Fruit fly (Drosophila melanogaster) whole organism, prepupa: ENCODE data around the gene GABA-B-R3.
A peak's percentile ranks its signal among the peaks of the same experiment; 100 is the strongest.

Experiments used
- CG31627 ChIP-seq: fragments of 200-800 bp; sonication (Bioruptor generic); optimal IDR thresholded peaks from 3 replicates; lab custom pipeline; 2016; ENCODE audit warnings: missing biosample characterization, missing genetic modification characterization
- CG6163 ChIP-seq: fragments of 200-800 bp; sonication (Bioruptor generic); IDR thresholded peaks from 3 replicates; pipeline ENCODE4 v1.3.6; 2022; ENCODE audit warnings: missing biosample characterization, missing genetic modification characterization
- Eip75B ChIP-seq: fragments of 200-800 bp; sonication (Bioruptor generic); optimal IDR thresholded peaks from 3 replicates; lab custom pipeline; 2016; ENCODE audit warnings: missing biosample characterization, missing genetic modification characterization
- Ets96B ChIP-seq: fragments of 200-800 bp; optimal IDR thresholded peaks from 2 replicates; lab custom pipeline; 2019; ENCODE audit warnings: missing biosample characterization, mild to moderate bottlenecking, missing genetic modification characterization, moderate library complexity
- Hr39 ChIP-seq: fragments of 200-800 bp; sonication (Bioruptor generic); optimal IDR thresholded peaks from 2 replicates; lab custom pipeline; 2016; ENCODE audit warnings: missing biosample characterization, missing genetic modification characterization
- fd85E ChIP-seq: fragments of 200-800 bp; sonication (Bioruptor generic); optimal IDR thresholded peaks from 3 replicates; lab custom pipeline; 2016; ENCODE audit warnings: missing biosample characterization, missing genetic modification characterization
- lz ChIP-seq: fragments of 200-800 bp; sonication (Bioruptor generic); optimal IDR thresholded peaks from 3 replicates; lab custom pipeline; 2016; ENCODE audit warnings: missing biosample characterization, missing genetic modification characterization
- svp ChIP-seq: fragments of 200-800 bp; sonication (Bioruptor generic); peaks from one replicate; lab custom pipeline; 2016; ENCODE audit warnings: missing biosample characterization, missing genetic modification characterization

- TF ChIP-seq Ets96B (tag; lab: Kevin White, UChicago) (peak; percentile 74), svp (GFP tag; lab: Kevin White, UChicago) (peak; percentile 41), fd85E (GFP tag; lab: Kevin White, UChicago) (no peak), CG31627 (no peak), Hr39 (GFP tag; lab: Kevin White, UChicago) (no peak), Eip75B (peak; percentile 31), lz (GFP tag; lab: Kevin White, UChicago) (no peak), CG6163 (GFP tag; lab: Robert Waterston, UW) (peak; percentile 66)
These were observed 25.8 kb upstream of the GABA-B-R3 start for dm6 chr2L:723799-724531.
